Fruit fly (Drosophila melanogaster) whole organism, embryonic: Measurements from ENCODE around the gene Herc4.

ENCODE experiments used
- Antp ChIP-seq: fragments of 200-800 bp; sonication (Bioruptor generic); optimal IDR thresholded peaks from 3 replicates; lab custom pipeline; 2016; ENCODE audit warnings: missing biosample characterization, missing genetic modification characterization
- Awh ChIP-seq: fragments of 200-800 bp; sonication (Bioruptor generic); IDR thresholded peaks from 2 replicates; pipeline ENCODE4, ENCODE4 v1.3.6; 2022; ENCODE audit warnings: missing biosample characterization, missing genetic modification characterization
- CG10209 ChIP-seq: fragments of 200-800 bp; sonication (Bioruptor generic); optimal IDR thresholded peaks from 3 replicates; lab custom pipeline; 2017; ENCODE audit warnings: missing biosample characterization, mild to moderate bottlenecking, missing genetic modification characterization, missing genetic modification reagents
- CG10274 ChIP-seq: fragments of 200-800 bp; sonication (Bioruptor generic); optimal IDR thresholded peaks from 3 replicates; lab custom pipeline; 2017; ENCODE audit warnings: missing biosample characterization, mild to moderate bottlenecking, missing genetic modification characterization
- CG11398 ChIP-seq: fragments of 200-800 bp; sonication (Bioruptor generic); optimal IDR thresholded peaks from 2 replicates; lab custom pipeline; 2016; ENCODE audit warnings: missing biosample characterization, missing genetic modification characterization
- CG12744 ChIP-seq: fragments of 200-800 bp; sonication (Bioruptor generic); optimal IDR thresholded peaks from 2 replicates; lab custom pipeline; 2016; ENCODE audit warnings: missing biosample characterization, missing genetic modification characterization
- CG12942 ChIP-seq: fragments of 200-800 bp; sonication (Bioruptor generic); optimal IDR thresholded peaks from 3 replicates; lab custom pipeline; 2016; ENCODE audit warnings: missing biosample characterization, missing genetic modification characterization
- CG13775 ChIP-seq: fragments of 200-800 bp; sonication (Bioruptor generic); optimal IDR thresholded peaks from 3 replicates; lab custom pipeline; 2017; ENCODE audit warnings: missing biosample characterization, mild to moderate bottlenecking, missing genetic modification characterization
- CG15601 ChIP-seq: fragments of 200-800 bp; sonication (Bioruptor generic); optimal IDR thresholded peaks from 3 replicates; lab custom pipeline; 2019; ENCODE audit warnings: missing biosample characterization, mild to moderate bottlenecking, missing genetic modification characterization, moderate library complexity
- CG17186 ChIP-seq: fragments of 200-800 bp; sonication (Bioruptor generic); optimal IDR thresholded peaks from 3 replicates; lab custom pipeline; 2017; ENCODE audit warnings: missing biosample characterization, missing genetic modification reagents, missing genetic modification characterization
- CG17385 ChIP-seq: fragments of 200-800 bp; sonication (Bioruptor generic); optimal IDR thresholded peaks from 3 replicates; lab custom pipeline; 2018; ENCODE audit warnings: missing biosample characterization, mild to moderate bottlenecking, missing genetic modification characterization
- CG2120 ChIP-seq: fragments of 200-800 bp; sonication (Bioruptor generic); optimal IDR thresholded peaks from 3 replicates; lab custom pipeline; 2016; ENCODE audit warnings: missing biosample characterization, missing genetic modification characterization
- CG31224 ChIP-seq: fragments of 200-800 bp; sonication (Bioruptor generic); IDR thresholded peaks from 2 replicates; pipeline ENCODE4 v1.3.6; 2022; ENCODE audit warnings: missing biosample characterization, missing genetic modification characterization
- CG31365 ChIP-seq: fragments of 200-800 bp; sonication (Bioruptor generic); optimal IDR thresholded peaks from 2 replicates; lab custom pipeline; 2018; ENCODE audit warnings: missing biosample characterization, mild to moderate bottlenecking, missing genetic modification characterization
- CG4730 ChIP-seq: fragments of 200-800 bp; sonication (Bioruptor generic); IDR thresholded peaks from 2 replicates; pipeline ENCODE4 v1.3.6; 2022; ENCODE audit warnings: missing biosample characterization, missing genetic modification characterization
- CG6654 ChIP-seq: fragments of 200-800 bp; sonication (Bioruptor generic); optimal IDR thresholded peaks from 2 replicates; lab custom pipeline; 2017; ENCODE audit warnings: missing biosample characterization, mild to moderate bottlenecking, missing genetic modification characterization
- CG6689 ChIP-seq: fragments of 200-800 bp; sonication (Bioruptor generic); IDR thresholded peaks from 2 replicates; pipeline ENCODE4 v1.3.6; 2022; ENCODE audit warnings: missing biosample characterization, missing genetic modification characterization
- CG7357 ChIP-seq: fragments of 200-800 bp; sonication (Bioruptor generic); IDR thresholded peaks from 3 replicates; pipeline ENCODE4 v1.3.6; 2022; ENCODE audit warnings: missing biosample characterization, missing genetic modification characterization
- CG8290 ChIP-seq, 3 experiments: fragments of 200-800 bp; sonication (Bioruptor generic); optimal IDR thresholded peaks; 2 replicates each; lab custom pipeline; 2016 to 2019; ENCODE audit warnings: missing biosample characterization in 3 of 3, missing genetic modification characterization in 3 of 3, mild to moderate bottlenecking in 2 of 3, moderate library complexity in 1 of 3
- CG9215 ChIP-seq: fragments of 200-800 bp; sonication (Bioruptor generic); IDR thresholded peaks from 2 replicates; pipeline ENCODE4 v1.3.6; 2022; ENCODE audit warnings: missing biosample characterization, missing genetic modification characterization
- CG9609 ChIP-seq: fragments of 200-800 bp; sonication (Bioruptor generic); optimal IDR thresholded peaks from 3 replicates; lab custom pipeline; 2016; ENCODE audit warnings: missing biosample characterization, missing genetic modification characterization
- CG9797 ChIP-seq: fragments of 200-800 bp; sonication (Bioruptor generic); optimal IDR thresholded peaks from 3 replicates; lab custom pipeline; 2018; ENCODE audit warnings: missing biosample characterization, mild to moderate bottlenecking, missing genetic modification characterization
- CG9817 ChIP-seq: fragments of 200-800 bp; sonication (Bioruptor generic); optimal IDR thresholded peaks from 2 replicates; lab custom pipeline; 2018; ENCODE audit warnings: missing biosample characterization, mild to moderate bottlenecking, missing genetic modification characterization, moderate library complexity
- CG9876 ChIP-seq: fragments of 200-800 bp; sonication (Bioruptor generic); optimal IDR thresholded peaks from 2 replicates; lab custom pipeline; 2016; ENCODE audit warnings: missing biosample characterization, missing genetic modification characterization
- D19B ChIP-seq: fragments of 200-800 bp; sonication (Bioruptor generic); optimal IDR thresholded peaks from 2 replicates; lab custom pipeline; 2017; ENCODE audit warnings: missing biosample characterization, mild to moderate bottlenecking, missing genetic modification characterization
- H15 ChIP-seq: fragments of 200-800 bp; sonication (Bioruptor generic); IDR thresholded peaks from 3 replicates; pipeline ENCODE4 v1.3.6; 2022; ENCODE audit warnings: missing biosample characterization, missing genetic modification characterization
- HHEX ChIP-seq: fragments of 200-800 bp; sonication (Bioruptor generic); optimal IDR thresholded peaks from 3 replicates; lab custom pipeline; 2017; ENCODE audit warnings: missing biosample characterization, mild to moderate bottlenecking, missing genetic modification characterization, missing genetic modification reagents
- Optix ChIP-seq: fragments of 200-800 bp; sonication (Bioruptor generic); IDR thresholded peaks from 3 replicates; pipeline ENCODE4 v1.3.6; 2022; ENCODE audit warnings: missing biosample characterization, missing genetic modification characterization
- Scr ChIP-seq: fragments of 200-800 bp; sonication (Bioruptor generic); IDR thresholded peaks from 2 replicates; pipeline ENCODE4 v1.3.6; 2022; ENCODE audit warnings: missing biosample characterization, missing genetic modification characterization; ENCODE audit not compliant: partially characterized antibody
- Sin3A ChIP-seq: fragments of >200 bp; optimal IDR thresholded peaks from 2 replicates; lab custom pipeline; 2018
- Ssrp ChIP-seq: fragments of 200-800 bp; sonication (Bioruptor generic); optimal IDR thresholded peaks from 2 replicates; lab custom pipeline; 2018; ENCODE audit warnings: missing biosample characterization, mild to moderate bottlenecking, missing genetic modification characterization, moderate library complexity
- aop ChIP-seq: fragments of 200-800 bp; sonication (Bioruptor generic); IDR thresholded peaks from 2 replicates; pipeline ENCODE4 v1.3.6; 2022; ENCODE audit warnings: missing biosample characterization, missing genetic modification characterization
- btn ChIP-seq: fragments of 200-800 bp; sonication (Bioruptor generic); optimal IDR thresholded peaks from 2 replicates; lab custom pipeline; 2016; ENCODE audit warnings: missing biosample characterization, missing genetic modification characterization
- caup ChIP-seq: fragments of 200-800 bp; sonication (Bioruptor generic); optimal IDR thresholded peaks from 3 replicates; lab custom pipeline; 2017; ENCODE audit warnings: missing biosample characterization, mild to moderate bottlenecking, missing genetic modification characterization, moderate library complexity; ENCODE audit not compliant: severe bottlenecking
- dmrt11E ChIP-seq: fragments of 200-800 bp; sonication (Bioruptor generic); optimal IDR thresholded peaks from 3 replicates; lab custom pipeline; 2018; ENCODE audit warnings: missing biosample characterization, mild to moderate bottlenecking, missing genetic modification characterization, moderate library complexity
- emc ChIP-seq: fragments of 200-800 bp; sonication (Bioruptor generic); optimal IDR thresholded peaks from 2 replicates; lab custom pipeline; 2016; ENCODE audit warnings: missing biosample characterization, missing genetic modification characterization
- en ChIP-seq: fragments of 200-800 bp; sonication (Bioruptor generic); optimal IDR thresholded peaks from 2 replicates; lab custom pipeline; 2016; ENCODE audit warnings: missing biosample characterization, missing genetic modification characterization
- eyg ChIP-seq: fragments of 200-800 bp; sonication (Bioruptor generic); optimal IDR thresholded peaks from 3 replicates; lab custom pipeline; 2016; ENCODE audit warnings: missing biosample characterization, missing genetic modification characterization
- fd3F ChIP-seq: fragments of 200-800 bp; sonication (Bioruptor generic); optimal IDR thresholded peaks from 2 replicates; lab custom pipeline; 2018; ENCODE audit warnings: missing biosample characterization, mild to moderate bottlenecking, missing genetic modification characterization, moderate library complexity
- gcm2 ChIP-seq: fragments of 200-800 bp; sonication (Bioruptor generic); optimal IDR thresholded peaks from 2 replicates; lab custom pipeline; 2016; ENCODE audit warnings: missing biosample characterization, missing genetic modification characterization
- hth ChIP-seq: fragments of >200 bp; optimal IDR thresholded peaks from 2 replicates; lab custom pipeline; 2017; ENCODE audit warnings: inconsistent platforms
- insv ChIP-seq, 2 experiments: fragments of 200-800 bp; sonication (Bioruptor generic); optimal IDR thresholded peaks; 3 replicates each; lab custom pipeline; 2016 to 2018; ENCODE audit warnings: missing biosample characterization in 2 of 2, missing genetic modification characterization in 2 of 2
- jumu ChIP-seq: fragments of 200-800 bp; sonication (Bioruptor generic); optimal IDR thresholded peaks from 3 replicates; lab custom pipeline; 2016; ENCODE audit warnings: missing biosample characterization, missing genetic modification characterization
- nmo ChIP-seq: fragments of 200-800 bp; sonication (Bioruptor generic); optimal IDR thresholded peaks from 2 replicates; lab custom pipeline; 2018; ENCODE audit warnings: missing biosample characterization, mild to moderate bottlenecking, missing genetic modification characterization, moderate library complexity
- psq ChIP-seq: fragments of 200-800 bp; sonication (Bioruptor generic); optimal IDR thresholded peaks from 2 replicates; lab custom pipeline; 2017; ENCODE audit warnings: missing biosample characterization, missing genetic modification characterization
- run ChIP-seq: fragments of 200-800 bp; sonication (Bioruptor generic); optimal IDR thresholded peaks from 3 replicates; lab custom pipeline; 2018; ENCODE audit warnings: missing biosample characterization, mild to moderate bottlenecking, missing genetic modification characterization
- sens-2 ChIP-seq: fragments of 200-800 bp; sonication (Bioruptor generic); IDR thresholded peaks from 2 replicates; pipeline ENCODE4 v1.3.6; 2022; ENCODE audit warnings: missing biosample characterization, missing genetic modification characterization
- so ChIP-seq: fragments of 200-800 bp; sonication (Bioruptor generic); IDR thresholded peaks from 3 replicates; pipeline ENCODE4 v1.3.6; 2022; ENCODE audit warnings: missing biosample characterization, missing genetic modification characterization
- tin ChIP-seq: fragments of 200-800 bp; sonication (Bioruptor generic); optimal IDR thresholded peaks from 3 replicates; lab custom pipeline; 2016; ENCODE audit warnings: missing biosample characterization, missing genetic modification characterization
- unpg ChIP-seq: fragments of 200-800 bp; sonication (Bioruptor generic); optimal IDR thresholded peaks from 3 replicates; lab custom pipeline; 2018; ENCODE audit warnings: missing biosample characterization, mild to moderate bottlenecking, missing genetic modification characterization, moderate library complexity
- wor ChIP-seq: fragments of 200-800 bp; sonication (Bioruptor generic); IDR thresholded peaks from 2 replicates; pipeline ENCODE4 v1.3.6; 2022; ENCODE audit warnings: missing biosample characterization, missing genetic modification characterization

Herc4 gene

DNA sequence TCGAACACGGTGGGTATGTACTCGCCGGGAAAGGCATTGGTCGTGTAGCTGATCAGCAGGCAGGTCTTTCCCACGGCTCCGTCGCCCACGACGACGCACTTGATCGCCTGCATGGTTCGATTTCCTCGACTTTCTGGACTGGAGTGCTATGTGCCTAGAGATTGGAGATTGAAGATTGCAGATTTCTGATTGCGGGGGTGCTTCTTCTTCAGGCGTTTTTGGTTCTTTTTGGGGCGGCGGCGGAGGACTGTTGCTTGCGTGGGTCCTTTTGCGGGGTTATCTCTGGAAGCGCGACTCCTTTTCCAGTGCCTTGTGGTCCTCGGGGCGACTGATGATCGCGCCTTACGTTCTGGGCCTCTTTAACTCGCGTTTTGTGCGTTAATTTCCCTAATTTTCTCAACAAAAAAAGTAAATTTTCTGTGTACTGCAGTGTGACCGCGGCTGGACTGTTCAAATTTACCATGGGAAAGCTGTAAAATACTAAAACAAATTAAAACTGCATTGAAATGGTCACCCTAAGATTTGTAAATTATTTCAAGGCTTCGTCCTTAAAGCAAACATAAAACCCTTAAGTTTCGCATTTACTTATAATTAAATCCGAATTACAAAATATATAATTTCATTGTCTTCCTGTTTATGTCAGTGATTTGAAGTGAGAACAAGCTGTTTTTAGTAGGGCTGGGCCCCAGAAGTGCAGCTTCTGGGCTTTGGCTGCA, 11.1 kb upstream of the Herc4 start, which contains the start of the genes Rac1 and Acat2 (continued):
- TF ChIP-seq CG6689 (GFP tag; lab: Robert Waterston, UW): no peak
- no peak for TF ChIP-seq CG10274
- TF ChIP-seq gcm2 (GFP tag; lab: Kevin White, UChicago): no peak
- no peak for TF ChIP-seq CG9215
- no peak for TF ChIP-seq wor (GFP tag; lab: Robert Waterston, UW)
- no peak for TF ChIP-seq aop (GFP tag; lab: Robert Waterston, UW)
- TF ChIP-seq hth (lab: Kevin White, UChicago): no peak
- peak; percentile 92 for TF ChIP-seq CG9797 (GFP tag; lab: Kevin White, UChicago)
- no peak for TF ChIP-seq CG13775 (GFP tag; lab: Kevin White, UChicago)
- TF ChIP-seq btn (GFP tag; lab: Kevin White, UChicago): no peak
- no peak for TF ChIP-seq Awh (GFP tag; lab: Robert Waterston, UW)
- no peak for TF ChIP-seq CG6654 (GFP tag; lab: Kevin White, UChicago)
- TF ChIP-seq CG31365: no peak
- TF ChIP-seq CG4730 (GFP tag; lab: Robert Waterston, UW): no peak
- no peak for TF ChIP-seq CG12744
- no peak for TF ChIP-seq CG12942
- peak; percentile 95 for TF ChIP-seq Sin3A (lab: Kevin White, UChicago)
- no peak for TF ChIP-seq Scr (GFP tag; lab: Robert Waterston, UW)
- no peak for TF ChIP-seq D19B (GFP tag; lab: Kevin White, UChicago)
- no peak for TF ChIP-seq en
- TF ChIP-seq tin (GFP tag; lab: Kevin White, UChicago): no peak
- no peak for TF ChIP-seq so (GFP tag; lab: Robert Waterston, UW)
- no peak for TF ChIP-seq jumu (GFP tag; lab: Kevin White, UChicago)
- peak; percentile 42 for TF ChIP-seq CG2120 (GFP tag; lab: Kevin White, UChicago)
- TF ChIP-seq CG9609 (GFP tag; lab: Kevin White, UChicago): no peak
- TF ChIP-seq CG8290 (GFP tag; optimal IDR thresholded peaks at IDR 0.05; lab: Kevin White, UChicago): peak; percentile 9
- no peak for TF ChIP-seq CG8290 (tag; optimal IDR thresholded peaks at IDR 0.05; lab: Kevin White, UChicago)
- TF ChIP-seq nmo (GFP tag; lab: Kevin White, UChicago): peak; percentile 74
- no peak for TF ChIP-seq CG10209 (GFP tag; lab: Kevin White, UChicago)
- TF ChIP-seq sens-2 (GFP tag; lab: Robert Waterston, UW): no peak
- peak; percentile 17 for TF ChIP-seq CG15601
- peak; percentile 94 for TF ChIP-seq CG7357 (GFP tag; lab: Robert Waterston, UW)
- no peak for TF ChIP-seq fd3F (GFP tag; lab: Kevin White, UChicago)
- no peak for TF ChIP-seq Ssrp
- no peak for TF ChIP-seq H15
- no peak for TF ChIP-seq Optix (GFP tag; lab: Robert Waterston, UW)
- no peak for TF ChIP-seq Antp (GFP tag; lab: Kevin White, UChicago)
- peak; percentile 47 for TF ChIP-seq CG17186 (GFP tag; lab: Kevin White, UChicago)
- no peak for TF ChIP-seq caup (GFP tag; lab: Kevin White, UChicago)
- TF ChIP-seq CG9876: no peak
- no peak for TF ChIP-seq run
- TF ChIP-seq unpg (GFP tag; lab: Kevin White, UChicago): no peak
- no peak for TF ChIP-seq psq (GFP tag; lab: Kevin White, UChicago)
- no peak for TF ChIP-seq eyg (GFP tag; lab: Kevin White, UChicago)
- TF ChIP-seq emc: no peak
- no peak for TF ChIP-seq CG31224 (GFP tag; lab: Robert Waterston, UW)
- TF ChIP-seq CG17385 (GFP tag; lab: Kevin White, UChicago): peak; percentile 78
- TF ChIP-seq HHEX: no peak
- peak; percentile 15 for TF ChIP-seq dmrt11E (tag; lab: Kevin White, UChicago)
- TF ChIP-seq CG9817: no peak
- no peak for TF ChIP-seq CG11398 (GFP tag; lab: Kevin White, UChicago)
- no peak for TF ChIP-seq insv (GFP tag; optimal IDR thresholded peaks at IDR 0.05; lab: Kevin White, UChicago)
